Fruit fly (Drosophila melanogaster): ENCODE results near the gene Socs16D.

Socs16D gene

dm6 chrX:17829083-17829997, 2.0 kb upstream of the Socs16D start (continued):
- TF ChIP-seq Dll (GFP tag; IDR thresholded peaks at IDR 0.05; ENCODE audit: partially characterized antibody): no peak
- peak; percentile 82 for TF ChIP-seq dmrt99B (tag; optimal IDR thresholded peaks at IDR 0.05)
- no peak for TF ChIP-seq hb (GFP tag; IDR thresholded peaks at IDR 0.05; ENCODE audit: partially characterized antibody)
- TF ChIP-seq Elba2 (GFP tag; optimal IDR thresholded peaks at IDR 0.05): no peak
- no peak for TF ChIP-seq CG3838 (GFP tag; optimal IDR thresholded peaks at IDR 0.05)
- peak in 1 of 2 experiments; percentile 30 for TF ChIP-seq Hr78 (GFP tag; optimal IDR thresholded peaks at IDR 0.05)
- no peak for TF ChIP-seq Dad (GFP tag; optimal IDR thresholded peaks at IDR 0.05)
- TF ChIP-seq Atf3 (GFP tag; optimal IDR thresholded peaks at IDR 0.05): no peak
- TF ChIP-seq so (GFP tag; IDR thresholded peaks at IDR 0.05): no peak; the same call in 1 of the 3 replicates
- TF ChIP-seq pum (GFP tag; optimal IDR thresholded peaks at IDR 0.05): peak; percentile 18
- no peak for TF ChIP-seq HLHmδ (GFP tag; optimal IDR thresholded peaks at IDR 0.05)
- no peak for TF ChIP-seq mld (GFP tag; IDR thresholded peaks at IDR 0.05; ENCODE audit: partially characterized antibody)
- peak; percentile 75 for TF ChIP-seq CG8924 (tag; optimal IDR thresholded peaks at IDR 0.05)
- TF ChIP-seq cad (GFP tag; optimal IDR thresholded peaks at IDR 0.05): peak; percentile 81
- peak; percentile 63 for TF ChIP-seq CG8359 (GFP tag; optimal IDR thresholded peaks at IDR 0.05; ENCODE audit: borderline replicate concordance)
- no peak for TF ChIP-seq cato (GFP tag; optimal IDR thresholded peaks at IDR 0.05; ENCODE audit: borderline replicate concordance)
- TF ChIP-seq CG13296 (GFP tag; optimal IDR thresholded peaks at IDR 0.05): no peak
- TF ChIP-seq CG9817 (tag; optimal IDR thresholded peaks at IDR 0.05): no peak
- 0 out of 4 replicates have a peak, but pooled peaks have one; percentile 36 for TF ChIP-seq chinmo (GFP tag; IDR thresholded peaks at IDR 0.05; ENCODE audit: partially characterized antibody)
- peak; percentile 84 for TF ChIP-seq CG31441 (GFP tag; IDR thresholded peaks at IDR 0.05)
- TF ChIP-seq z (GFP tag; IDR thresholded peaks at IDR 0.05): no peak
- TF ChIP-seq NC2α (GFP tag; optimal IDR thresholded peaks at IDR 0.05): no peak
- TF ChIP-seq HmgD (GFP tag; optimal IDR thresholded peaks at IDR 0.05): no peak
- no peak for TF ChIP-seq sima (GFP tag; optimal IDR thresholded peaks at IDR 0.05)
- TF ChIP-seq CG14860 (GFP tag; IDR thresholded peaks at IDR 0.05; ENCODE audit: partially characterized antibody): no peak
- no peak for TF ChIP-seq NK7.1 (GFP tag; optimal IDR thresholded peaks at IDR 0.05)
- TF ChIP-seq D19A (tag; optimal IDR thresholded peaks at IDR 0.05): peak; percentile 81
- TF ChIP-seq Hmx (GFP tag; optimal IDR thresholded peaks at IDR 0.05): no peak
- no peak for TF ChIP-seq C15 (GFP tag; IDR thresholded peaks at IDR 0.05)
- TF ChIP-seq bab2 (GFP tag; optimal IDR thresholded peaks at IDR 0.05): no peak
- peak; percentile 65 for TF ChIP-seq CG9437 (GFP tag; optimal IDR thresholded peaks at IDR 0.05)
- peak; percentile 57 for TF ChIP-seq odd (GFP tag; optimal IDR thresholded peaks at IDR 0.05)
- TF ChIP-seq CG2116 (GFP tag; optimal IDR thresholded peaks at IDR 0.05): no peak
- TF ChIP-seq CG4730 (GFP tag; IDR thresholded peaks at IDR 0.05): no peak
- TF ChIP-seq unc-4 (GFP tag; IDR thresholded peaks at IDR 0.05; ENCODE audit: partially characterized antibody): no peak
- TF ChIP-seq Bteb2 (GFP tag; optimal IDR thresholded peaks at IDR 0.05): no peak
- peak; percentile 58 for TF ChIP-seq Spps (tag; optimal IDR thresholded peaks at IDR 0.05)
- no peak for TF ChIP-seq CG31365 (tag; optimal IDR thresholded peaks at IDR 0.05)
- peak; percentile 71 for TF ChIP-seq CG8388 (GFP tag; optimal IDR thresholded peaks at IDR 0.05)
- TF ChIP-seq Sry-δ (GFP tag; optimal IDR thresholded peaks at IDR 0.05): no peak
- TF ChIP-seq CTCF (GFP tag; optimal IDR thresholded peaks at IDR 0.05): no peak
- no peak for TF ChIP-seq BtbVII (GFP tag; optimal IDR thresholded peaks at IDR 0.05)
- no peak for TF ChIP-seq Myb (GFP tag; optimal IDR thresholded peaks at IDR 0.05)
- no peak for TF ChIP-seq CG10543 (GFP tag; optimal IDR thresholded peaks at IDR 0.05)
- no peak for TF ChIP-seq CG15514 (GFP tag; optimal IDR thresholded peaks at IDR 0.05)
- TF ChIP-seq bowl (GFP tag; IDR thresholded peaks at IDR 0.05): no peak
- TF ChIP-seq CG7987 (GFP tag; optimal IDR thresholded peaks at IDR 0.05): no peak
- peak; percentile 51 for TF ChIP-seq jing (GFP tag; optimal IDR thresholded peaks at IDR 0.05)
- TF ChIP-seq YL-1 (GFP tag; optimal IDR thresholded peaks at IDR 0.05): no peak
